ENCODE assay signal across 2 worm cellular contexts in the genomic region with DNA sequence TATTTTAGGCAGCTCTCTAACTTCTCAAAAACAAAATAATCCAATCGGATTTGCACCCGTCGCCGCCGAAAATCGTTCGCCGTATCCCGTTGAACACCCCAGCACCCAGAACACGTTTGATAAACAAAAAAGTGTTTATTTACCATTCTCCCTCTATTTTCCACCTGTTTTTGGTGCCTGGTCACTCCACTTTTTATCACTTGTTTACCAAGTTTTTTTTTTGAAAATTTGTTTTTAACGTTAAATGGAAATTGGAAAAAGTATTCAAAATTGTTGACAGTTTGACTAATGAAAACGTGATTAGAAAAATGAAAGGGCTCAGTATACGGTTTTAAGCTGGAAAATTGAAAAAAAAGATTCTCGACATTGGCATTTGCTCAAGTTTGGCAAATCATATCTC.
TF ChIP-seq lines count a peak whose summit lies in the region.

No protein-coding gene starts in this region.

TF ChIP-seq in whole organism, L3 larva, 47 proteins besides CTCF, POLR2A, EP300 and RAD21:
- TF ChIP-seq pha-4 (tag; optimal IDR thresholded peaks at IDR 0.05; lab: Kevin White, UChicago), result peak; percentile 84
- no peak for TF ChIP-seq mml-1 (tag; optimal IDR thresholded peaks at IDR 0.05; lab: Kevin White, UChicago)

TF ChIP-seq in whole organism, L4 larva, 104 proteins besides CTCF, POLR2A, EP300 and RAD21:
- no peak for TF ChIP-seq ceh-44 (GFP tag; IDR thresholded peaks at IDR 0.05; lab: Robert Waterston, UW)
- no peak for TF ChIP-seq daf-16 (GFP tag; optimal IDR thresholded peaks at IDR 0.05; lab: Kevin White, UChicago)
- TF ChIP-seq daf-16 (tag; optimal IDR thresholded peaks at IDR 0.05; lab: Kevin White, UChicago), result peak; percentile 93
